Fruit fly (Drosophila melanogaster): ENCODE data around the gene CG17560.
A peak's percentile ranks its signal among the peaks of the same experiment; 100 is the strongest.

Gene CG17560

dm6 chr3R:16664144-16664825, 46.5 kb downstream of the CG17560 start:
- TF ChIP-seq hb (GFP tag; IDR thresholded peaks at IDR 0.05; ENCODE audit: partially characterized antibody) (no peak), sima (GFP tag; optimal IDR thresholded peaks at IDR 0.05) (no peak), fd96Cb (tag; optimal IDR thresholded peaks at IDR 0.05) (no peak), Taf1 (GFP tag; IDR thresholded peaks at IDR 0.05) (no peak), CG11398 (GFP tag; optimal IDR thresholded peaks at IDR 0.05) (no peak), Fer2 (tag; optimal IDR thresholded peaks at IDR 0.05) (no peak), BEAF-32 (GFP tag; optimal IDR thresholded peaks at IDR 0.05) (no peak), disco-r (GFP tag; optimal IDR thresholded peaks at IDR 0.05) (no peak), zen2 (GFP tag; IDR thresholded peaks at IDR 0.05; ENCODE audit: partially characterized antibody) (no peak), CG1647 (GFP tag; optimal IDR thresholded peaks at IDR 0.05) (no peak), Eip74EF (GFP tag; optimal IDR thresholded peaks at IDR 0.05) (peak in 1 of 2 experiments; percentile 11), CG14667 (GFP tag; IDR thresholded peaks at IDR 0.05) (no peak), Trl (optimal IDR thresholded peaks at IDR 0.05) (no peak), Trl (GFP tag; optimal IDR thresholded peaks at IDR 0.05) (no peak), ftz-f1 (GFP tag; optimal IDR thresholded peaks at IDR 0.05) (no peak), Hmr (GFP tag; optimal IDR thresholded peaks at IDR 0.05) (no peak), Aef1 (GFP tag; IDR thresholded peaks at IDR 0.05) (no peak), al (GFP tag; IDR thresholded peaks at IDR 0.05) (no peak), CG13775 (GFP tag; optimal IDR thresholded peaks at IDR 0.05) (no peak), Bteb2 (GFP tag; optimal IDR thresholded peaks at IDR 0.05) (no peak), NC2α (GFP tag; optimal IDR thresholded peaks at IDR 0.05) (no peak), hth (optimal IDR thresholded peaks at IDR 0.05) (no peak), dm (GFP tag; optimal IDR thresholded peaks at IDR 0.05) (no peak), cg (GFP tag; optimal IDR thresholded peaks at IDR 0.05) (peak; percentile 48), kah (GFP tag; optimal IDR thresholded peaks at IDR 0.05) (no peak), NK7.1 (GFP tag; optimal IDR thresholded peaks at IDR 0.05) (no peak), gro (GFP tag; optimal IDR thresholded peaks at IDR 0.05) (no peak), CG2875 (GFP tag; optimal IDR thresholded peaks at IDR 0.05) (no peak), Sin3A (optimal IDR thresholded peaks at IDR 0.05) (no peak), CG11085 (GFP tag; IDR thresholded peaks at IDR 0.05) (no peak), CG10462 (GFP tag; optimal IDR thresholded peaks at IDR 0.05) (no peak), Hand (GFP tag; optimal IDR thresholded peaks at IDR 0.05) (no peak), sna (GFP tag; IDR thresholded peaks at IDR 0.05; ENCODE audit: partially characterized antibody) (no peak), Med (GFP tag) (peak; percentile 35), prd (optimal IDR thresholded peaks at IDR 0.05) (no peak), prd (GFP tag; IDR thresholded peaks at IDR 0.05) (no peak), grn (GFP tag; optimal IDR thresholded peaks at IDR 0.05) (peak; percentile 72), Dref (GFP tag; IDR thresholded peaks at IDR 0.05) (no peak), ash1 (GFP tag; optimal IDR thresholded peaks at IDR 0.05) (no peak), CG18619 (GFP tag; optimal IDR thresholded peaks at IDR 0.05) (no peak), gt (GFP tag; IDR thresholded peaks at IDR 0.05) (no peak), wdn (GFP tag; IDR thresholded peaks at IDR 0.05) (no peak), Blimp-1 (GFP tag; optimal IDR thresholded peaks at IDR 0.05) (no peak), toy (GFP tag; IDR thresholded peaks at IDR 0.05) (no peak), CG13624 (GFP tag; optimal IDR thresholded peaks at IDR 0.05) (no peak), CG13894 (tag; optimal IDR thresholded peaks at IDR 0.05) (peak; percentile 41), Hr78 (GFP tag; optimal IDR thresholded peaks at IDR 0.05) (peak in 1 of 2 experiments; percentile 15), CG13296 (GFP tag; optimal IDR thresholded peaks at IDR 0.05) (no peak), pita (GFP tag; optimal IDR thresholded peaks at IDR 0.05) (no peak), CG12219 (GFP tag; optimal IDR thresholded peaks at IDR 0.05) (no peak), pfk (GFP tag; optimal IDR thresholded peaks at IDR 0.05) (no peak)
